Worm (Caenorhabditis elegans) whole organism, mixed stage, embryonic: Measurements from ENCODE around the gene Y55F3BR.11.

Source experiments
- M03D4.4 ChIP-seq: sonication (generic microtip); optimal IDR thresholded peaks from 2 replicates; lab custom pipeline; 2017; ENCODE audit warnings: mild to moderate bottlenecking, missing genetic modification characterization, missing compliant biosample characterization
- bed-3 ChIP-seq: fragments of 200-800 bp; sonication (Bioruptor generic); optimal IDR thresholded peaks from 3 replicates; lab custom pipeline; 2018; ENCODE audit warnings: mild to moderate bottlenecking, missing genetic modification characterization, moderate library complexity, missing compliant biosample characterization
- blmp-1 ChIP-seq: fragments of 150-350 bp; optimal IDR thresholded peaks from 2 replicates; lab custom pipeline; 2014; ENCODE audit warnings: missing biosample characterization, missing genetic modification characterization
- ceh-39 ChIP-seq: fragments of 150-350 bp; optimal IDR thresholded peaks from 2 replicates; lab custom pipeline; 2014; ENCODE audit warnings: missing biosample characterization, missing genetic modification characterization
- ceh-43 ChIP-seq: fragments of 200-800 bp; sonication (Bioruptor generic); optimal IDR thresholded peaks from 2 replicates; lab custom pipeline; 2018; ENCODE audit warnings: mild to moderate bottlenecking, missing genetic modification characterization, moderate library complexity, missing compliant biosample characterization
- ceh-83 ChIP-seq: fragments of 200-800 bp; sonication (Bioruptor generic); optimal IDR thresholded peaks from 2 replicates; lab custom pipeline; 2018; ENCODE audit warnings: mild to moderate bottlenecking, missing genetic modification characterization, missing compliant biosample characterization
- ces-1 ChIP-seq: fragments of 150-350 bp; optimal IDR thresholded peaks from 2 replicates; lab custom pipeline; 2014; ENCODE audit warnings: missing biosample characterization, missing genetic modification reagents, missing genetic modification characterization
- drap-1 ChIP-seq: fragments of 200-800 bp; sonication (Bioruptor generic); optimal IDR thresholded peaks from 3 replicates; lab custom pipeline; 2018; ENCODE audit warnings: mild to moderate bottlenecking, missing genetic modification characterization, missing compliant biosample characterization
- elt-1 ChIP-seq: sonication (generic microtip); optimal IDR thresholded peaks from 2 replicates; lab custom pipeline; 2017; ENCODE audit warnings: missing genetic modification characterization, mild to moderate bottlenecking, missing compliant biosample characterization, antibody characterized with exemption, moderate library complexity, borderline replicate concordance; ENCODE audit not compliant: insufficient read depth
- flh-1 ChIP-seq: fragments of 200-800 bp; sonication (Bioruptor generic); optimal IDR thresholded peaks from 2 replicates; lab custom pipeline; 2018; ENCODE audit warnings: mild to moderate bottlenecking, missing genetic modification characterization, moderate library complexity, missing compliant biosample characterization
- hlh-1 ChIP-seq: fragments of 150-350 bp; optimal IDR thresholded peaks from 2 replicates; lab custom pipeline; 2014; ENCODE audit warnings: missing biosample characterization, missing genetic modification reagents, missing genetic modification characterization
- lin-13 ChIP-seq: fragments of 150-350 bp; optimal IDR thresholded peaks from 2 replicates; lab custom pipeline; 2014; ENCODE audit warnings: missing biosample characterization, missing genetic modification characterization
- lin-32 ChIP-seq: fragments of 200-800 bp; sonication (Bioruptor generic); optimal IDR thresholded peaks from 2 replicates; lab custom pipeline; 2018; ENCODE audit warnings: mild to moderate bottlenecking, missing genetic modification characterization, missing compliant biosample characterization
- lsy-2 ChIP-seq: fragments of 150-350 bp; optimal IDR thresholded peaks from 2 replicates; lab custom pipeline; 2014; ENCODE audit warnings: missing biosample characterization, missing genetic modification characterization
- mab-5 ChIP-seq: fragments of 150-350 bp; optimal IDR thresholded peaks from 2 replicates; lab custom pipeline; 2014; ENCODE audit warnings: missing biosample characterization, missing genetic modification characterization
- mep-1 ChIP-seq: fragments of 150-350 bp; optimal IDR thresholded peaks from 2 replicates; lab custom pipeline; 2017; ENCODE audit warnings: missing biosample characterization, missing genetic modification reagents, missing genetic modification characterization, inconsistent platforms
- mls-2 ChIP-seq: sonication (generic microtip); optimal IDR thresholded peaks from 2 replicates; lab custom pipeline; 2016; ENCODE audit warnings: mild to moderate bottlenecking, missing genetic modification characterization, moderate library complexity, missing compliant biosample characterization
- nhr-12 ChIP-seq: fragments of 150-350 bp; optimal IDR thresholded peaks from 2 replicates; lab custom pipeline; 2014; ENCODE audit warnings: missing biosample characterization, missing genetic modification characterization
- nhr-2 ChIP-seq: fragments of 150-350 bp; optimal IDR thresholded peaks from 2 replicates; lab custom pipeline; 2014; ENCODE audit warnings: missing biosample characterization, missing genetic modification characterization
- nhr-237 ChIP-seq: fragments of 150-350 bp; optimal IDR thresholded peaks from 2 replicates; lab custom pipeline; 2014; ENCODE audit warnings: missing biosample characterization, missing genetic modification characterization
- nhr-28 ChIP-seq: fragments of 150-350 bp; optimal IDR thresholded peaks from 2 replicates; lab custom pipeline; 2014; ENCODE audit warnings: missing biosample characterization, missing genetic modification characterization
- nhr-76 ChIP-seq: sonication (generic microtip); optimal IDR thresholded peaks from 2 replicates; lab custom pipeline; 2017; ENCODE audit warnings: missing biosample characterization, missing genetic modification characterization
- pha-4 ChIP-seq: fragments of 150-350 bp; optimal IDR thresholded peaks from 2 replicates; lab custom pipeline; 2018; ENCODE audit warnings: missing biosample characterization, missing genetic modification reagents, missing genetic modification characterization
- sem-2 ChIP-seq: fragments of 200-800 bp; sonication (Bioruptor generic); optimal IDR thresholded peaks from 2 replicates; lab custom pipeline; 2018; ENCODE audit warnings: mild to moderate bottlenecking, missing genetic modification characterization, missing compliant biosample characterization
- snpc-4 ChIP-seq: fragments of 150-350 bp; optimal IDR thresholded peaks from 2 replicates; lab custom pipeline; 2014; ENCODE audit warnings: missing biosample characterization, missing genetic modification characterization
- sptf-1 ChIP-seq: sonication (generic microtip); optimal IDR thresholded peaks from 2 replicates; lab custom pipeline; 2017; ENCODE audit warnings: mild to moderate bottlenecking, missing genetic modification characterization, moderate library complexity, missing compliant biosample characterization
- tbx-8 ChIP-seq: fragments of 200-800 bp; sonication (Bioruptor generic); optimal IDR thresholded peaks from 2 replicates; lab custom pipeline; 2018; ENCODE audit warnings: mild to moderate bottlenecking, missing genetic modification characterization, moderate library complexity, missing compliant biosample characterization
- unc-120 ChIP-seq: sonication (generic microtip); optimal IDR thresholded peaks from 2 replicates; lab custom pipeline; 2017; ENCODE audit warnings: missing genetic modification characterization, missing compliant biosample characterization; ENCODE audit not compliant: poor library complexity, severe bottlenecking
- unc-39 ChIP-seq: fragments of 150-350 bp; optimal IDR thresholded peaks from 2 replicates; lab custom pipeline; 2014; ENCODE audit warnings: missing biosample characterization, missing genetic modification characterization
- unc-62 ChIP-seq: fragments of 150-350 bp; optimal IDR thresholded peaks from 2 replicates; lab custom pipeline; 2014; ENCODE audit warnings: missing biosample characterization, missing genetic modification reagents, missing genetic modification characterization
- zip-8 ChIP-seq: fragments of 150-350 bp; optimal IDR thresholded peaks from 2 replicates; lab custom pipeline; 2014; ENCODE audit warnings: missing biosample characterization, missing genetic modification characterization
- ztf-11 ChIP-seq: fragments of 150-350 bp; optimal IDR thresholded peaks from 2 replicates; lab custom pipeline; 2014; ENCODE audit warnings: missing biosample characterization, missing genetic modification characterization

The Y55F3BR.11 gene

DNA sequence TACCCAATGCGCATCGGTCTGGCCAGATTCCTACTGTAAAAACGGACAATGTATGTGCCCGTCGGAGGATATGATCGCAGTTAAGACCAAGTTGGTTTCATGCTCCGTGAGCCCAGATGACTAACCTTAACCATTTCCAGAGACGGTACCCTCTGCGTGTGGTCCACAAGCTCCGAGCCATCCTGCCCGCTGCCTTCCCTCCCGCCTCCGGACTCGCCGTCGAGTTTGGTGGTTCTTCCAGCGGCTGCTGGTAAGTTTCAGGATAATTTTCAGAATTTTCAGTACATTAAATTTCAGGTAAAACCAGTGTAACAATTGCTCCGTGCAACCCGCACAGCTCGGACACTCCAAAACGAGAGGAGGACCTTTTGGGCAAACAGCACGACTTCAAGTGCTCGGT is 5.8 kb downstream of the Y55F3BR.11 start:
- TF ChIP-seq mls-2 (tag; lab: Kevin White, UChicago) (no peak), M03D4.4 (tag; lab: Kevin White, UChicago) (no peak), snpc-4 (tag; lab: Kevin White, UChicago) (no peak), sptf-1 (tag; lab: Kevin White, UChicago) (no peak), lin-13 (no peak), blmp-1 (tag; lab: Kevin White, UChicago) (no peak), elt-1 (tag; lab: Kevin White, UChicago) (no peak), mep-1 (tag; lab: Kevin White, UChicago) (no peak), unc-120 (no peak), tbx-8 (no peak), nhr-76 (tag; lab: Kevin White, UChicago) (no peak), unc-62 (no peak), hlh-1 (tag; lab: Kevin White, UChicago) (no peak), sem-2 (GFP tag; lab: Kevin White, UChicago) (no peak), nhr-2 (tag; lab: Kevin White, UChicago) (no peak)
- TF ChIP-seq, all 35 proteins: peak for 0

- no peak for TF ChIP-seq drap-1 (GFP tag; lab: Kevin White, UChicago)
- TF ChIP-seq lin-13 = peak; percentile 18
- no peak for TF ChIP-seq lsy-2 (tag; lab: Kevin White, UChicago)
- TF ChIP-seq pha-4 = peak; percentile 6
These were observed 11.8 kb downstream of the Y55F3BR.11 start for ce11 chrIV:866828-867270.

DNA sequence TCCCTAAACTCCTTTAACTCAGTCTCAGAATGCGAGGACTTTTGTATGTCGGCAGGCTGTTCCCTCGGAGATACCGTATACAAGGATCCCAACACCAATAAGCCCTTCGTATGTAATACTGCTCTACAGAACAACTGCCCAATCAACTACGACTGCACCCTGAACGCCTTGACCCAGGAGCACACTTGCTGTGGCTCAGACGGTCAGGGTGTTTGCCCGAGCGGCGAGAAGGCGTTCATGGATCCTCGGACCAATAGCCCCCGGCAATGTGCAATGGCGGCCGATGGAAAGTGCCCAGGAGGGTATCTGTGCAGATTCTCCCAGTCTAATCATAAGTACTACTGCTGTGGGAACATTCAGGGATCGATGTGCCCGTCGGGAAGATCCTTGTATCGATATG is 13.7 kb downstream of the Y55F3BR.11 start:
- TF ChIP-seq mep-1 (tag; lab: Kevin White, UChicago) (no peak), nhr-76 (tag; lab: Kevin White, UChicago) (no peak), ceh-39 (no peak), snpc-4 (tag; lab: Kevin White, UChicago) (no peak), unc-62 (no peak), pha-4 (no peak), mls-2 (tag; lab: Kevin White, UChicago) (no peak), M03D4.4 (tag; lab: Kevin White, UChicago) (no peak), unc-39 (tag; lab: Kevin White, UChicago) (no peak), sptf-1 (tag; lab: Kevin White, UChicago) (no peak), lin-32 (GFP tag; lab: Kevin White, UChicago) (no peak), ztf-11 (tag; lab: Kevin White, UChicago) (no peak), zip-8 (tag; lab: Kevin White, UChicago) (no peak), mab-5 (tag; lab: Kevin White, UChicago) (no peak), bed-3 (GFP tag; lab: Kevin White, UChicago) (no peak), nhr-237 (tag; lab: Kevin White, UChicago) (no peak), ceh-83 (GFP tag; lab: Kevin White, UChicago) (no peak), nhr-28 (no peak), nhr-12 (no peak), unc-120 (no peak)
- TF ChIP-seq, all 35 proteins: peak for 0

- TF ChIP-seq mep-1 (tag; lab: Kevin White, UChicago) (no peak), snpc-4 (tag; lab: Kevin White, UChicago) (no peak), unc-62 (no peak)
These were observed 18.3 kb downstream of the Y55F3BR.11 start for ce11 chrIV:873174-873788.

DNA sequence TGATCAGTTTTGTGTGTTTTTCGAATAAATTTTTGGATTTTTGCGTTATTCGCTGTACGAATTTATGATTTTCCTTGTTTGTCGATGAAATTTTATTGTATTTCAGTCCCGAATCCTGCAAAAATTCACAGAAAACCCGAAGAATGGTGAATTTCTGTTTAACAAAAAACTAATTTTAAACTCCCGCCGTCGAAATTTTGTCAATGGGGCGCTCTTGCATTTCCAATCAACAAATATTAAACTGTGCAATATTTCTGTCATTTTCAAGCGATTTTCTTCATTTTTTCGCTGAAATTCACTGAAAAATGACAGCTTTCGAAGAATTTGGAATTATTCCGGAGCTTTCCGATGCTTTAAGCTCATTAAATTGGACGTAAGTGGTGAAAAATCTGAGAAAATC is 19.7 kb downstream of the Y55F3BR.11 start, which contains the start of gene Y55F3BR.1:
Y55F3BR.1 (plus strand) TSS at position 115 of the 400 bp plus-strand sequence.
- TF ChIP-seq unc-62 = no peak
- no peak for TF ChIP-seq ztf-11 (tag; lab: Kevin White, UChicago)
- TF ChIP-seq ceh-43 (GFP tag; lab: Kevin White, UChicago) = no peak
- no peak for TF ChIP-seq nhr-12
- peak; percentile 57 for TF ChIP-seq pha-4
- no peak for TF ChIP-seq ces-1 (GFP tag; lab: Kevin White, UChicago)
- no peak for TF ChIP-seq mls-2 (tag; lab: Kevin White, UChicago)
- TF ChIP-seq snpc-4 (tag; lab: Kevin White, UChicago) = no peak
- no peak for TF ChIP-seq flh-1 (GFP tag; lab: Kevin White, UChicago)
- no peak for TF ChIP-seq lin-32 (GFP tag; lab: Kevin White, UChicago)
- TF ChIP-seq hlh-1 (tag; lab: Kevin White, UChicago) = peak; percentile 41
- no peak for TF ChIP-seq ceh-39
- TF ChIP-seq zip-8 (tag; lab: Kevin White, UChicago) = no peak
- TF ChIP-seq elt-1 (tag; lab: Kevin White, UChicago) = no peak
- no peak for TF ChIP-seq tbx-8
- TF ChIP-seq mep-1 (tag; lab: Kevin White, UChicago) = peak; percentile 22
- TF ChIP-seq M03D4.4 (tag; lab: Kevin White, UChicago) = no peak
- peak; percentile 9 for TF ChIP-seq lsy-2 (tag; lab: Kevin White, UChicago)
